2 worm cellular contexts compared by ENCODE assay signal in the genomic region with DNA sequence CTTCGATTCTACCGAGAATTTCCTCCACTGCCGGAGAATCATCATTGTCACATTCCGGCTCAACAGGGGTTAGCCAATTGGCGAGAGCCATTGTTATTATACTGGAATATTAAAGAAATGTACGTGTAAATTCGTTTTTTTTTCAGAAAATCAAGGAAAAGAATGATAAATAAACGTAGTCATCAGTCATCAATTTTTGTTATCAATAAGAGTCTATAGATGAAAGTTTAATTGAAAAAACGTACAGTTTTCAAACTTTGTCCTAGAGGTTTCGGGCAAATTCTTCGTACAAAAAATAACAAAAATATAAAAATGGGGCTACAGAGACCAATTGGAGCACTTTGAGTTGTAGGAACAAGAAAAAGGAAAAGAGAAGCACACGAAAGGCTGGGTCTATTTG.
TF ChIP-seq lines count a peak whose summit lies in the region.

Gene F20D6.11 (minus strand): TSS at position 101 of the 400 bp plus-strand sequence.

TF ChIP-seq in whole organism, L3 larva, 47 proteins besides CTCF, POLR2A, EP300 and RAD21:
- peak; percentile 18 for TF ChIP-seq elt-2 (tag; optimal IDR thresholded peaks at IDR 0.05; lab: Kevin White, UChicago)
- no peak for TF ChIP-seq nhr-77 (tag; optimal IDR thresholded peaks at IDR 0.05; lab: Kevin White, UChicago)

TF ChIP-seq in whole organism, L4 larva, 104 proteins besides CTCF, POLR2A, EP300 and RAD21:
- TF ChIP-seq daf-16 (GFP tag; optimal IDR thresholded peaks at IDR 0.05; lab: Kevin White, UChicago) (no peak), daf-16 (tag; optimal IDR thresholded peaks at IDR 0.05; lab: Kevin White, UChicago) (peak; percentile 19), unc-62 (GFP tag; optimal IDR thresholded peaks at IDR 0.05 in 1 of 2; lab: Kevin White, UChicago) (no peak), unc-62 (tag; optimal IDR thresholded peaks at IDR 0.05; lab: Kevin White, UChicago) (no peak), sdz-12 (GFP tag; optimal IDR thresholded peaks at IDR 0.05; lab: Kevin White, UChicago) (no peak), hlh-11 (tag; optimal IDR thresholded peaks at IDR 0.05; lab: Kevin White, UChicago) (peak; percentile 5), ctbp-1 (GFP tag; IDR thresholded peaks at IDR 0.05; lab: Robert Waterston, UW) (no peak)
